Worm (Caenorhabditis elegans) whole organism, L1 larva: Measurements from ENCODE around the gene dnj-25.
A peak's percentile ranks its signal among the peaks of the same experiment; 100 is the strongest.

Experiments
- C34B4.2 ChIP-seq: sonication (generic microtip); optimal IDR thresholded peaks from 2 replicates; lab custom pipeline; 2017; ENCODE audit warnings: mild to moderate bottlenecking, missing genetic modification characterization, missing compliant biosample characterization
- F16B12.6 ChIP-seq: fragments of 150-350 bp; optimal IDR thresholded peaks from 2 replicates; lab custom pipeline; 2014; ENCODE audit warnings: missing biosample characterization, missing genetic modification characterization
- Y116A8C.19 ChIP-seq: sonication (generic microtip); optimal IDR thresholded peaks from 2 replicates; lab custom pipeline; 2016; ENCODE audit warnings: missing compliant biosample characterization, missing genetic modification characterization, borderline replicate concordance
- aha-1 ChIP-seq: fragments of 150-350 bp; optimal IDR thresholded peaks from 2 replicates; lab custom pipeline; 2014; ENCODE audit warnings: missing biosample characterization, missing genetic modification characterization
- aly-2 ChIP-seq: fragments of 150-350 bp; optimal IDR thresholded peaks from 2 replicates; lab custom pipeline; 2014; ENCODE audit warnings: missing biosample characterization, missing genetic modification characterization
- ama-1 ChIP-seq: fragments of 150-350 bp; optimal IDR thresholded peaks from 2 replicates; lab custom pipeline; 2014
- ceh-90 ChIP-seq: sonication (generic microtip); optimal IDR thresholded peaks from 2 replicates; lab custom pipeline; 2016; ENCODE audit warnings: missing genetic modification characterization, missing compliant biosample characterization
- dsc-1 ChIP-seq: sonication (generic microtip); optimal IDR thresholded peaks from 2 replicates; lab custom pipeline; 2016; ENCODE audit warnings: mild to moderate bottlenecking, missing genetic modification characterization, missing compliant biosample characterization
- egl-13 ChIP-seq: sonication (generic microtip); optimal IDR thresholded peaks from 2 replicates; lab custom pipeline; 2016; ENCODE audit warnings: missing genotype, missing genetic modification reagents, missing genetic modification characterization, missing compliant biosample characterization
- egl-27 ChIP-seq, 2 experiments: fragments of 150-350 bp in 1 of 2; sonication (generic microtip); optimal IDR thresholded peaks; 3 replicates each; lab custom pipeline; 2017 to 2018; ENCODE audit warnings: missing biosample characterization in 2 of 2, missing genetic modification characterization in 2 of 2, missing genetic modification reagents in 2 of 2
- elt-3 ChIP-seq, 6 experiments: fragments of 150-350 bp in 1 of 6; sonication (generic microtip); optimal IDR thresholded peaks; 2 replicates each; lab custom pipeline; 2017 to 2018; ENCODE audit warnings: missing biosample characterization in 6 of 6, missing genetic modification characterization in 6 of 6, inconsistent platforms in 1 of 6
- ets-5 ChIP-seq: fragments of 200-800 bp; sonication (Bioruptor generic); IDR thresholded peaks from 2 replicates; pipeline ENCODE4 v1.3.6; 2022; ENCODE audit warnings: missing genetic modification characterization, missing compliant biosample characterization
- fkh-4 ChIP-seq: sonication (generic microtip); optimal IDR thresholded peaks from 2 replicates; lab custom pipeline; 2016; ENCODE audit warnings: missing compliant biosample characterization, missing genetic modification characterization, borderline replicate concordance
- fkh-8 ChIP-seq: sonication (generic microtip); optimal IDR thresholded peaks from 2 replicates; lab custom pipeline; 2016; ENCODE audit warnings: mild to moderate bottlenecking, missing genetic modification characterization, missing compliant biosample characterization
- fos-1 ChIP-seq: fragments of 150-350 bp; optimal IDR thresholded peaks from 2 replicates; lab custom pipeline; 2014; ENCODE audit warnings: missing biosample characterization, missing genetic modification characterization
- grh-1 ChIP-seq: fragments of 200-800 bp; sonication (Bioruptor generic); IDR thresholded peaks from 2 replicates; pipeline ENCODE4 v1.3.6; 2022; ENCODE audit warnings: missing genetic modification reagents, missing genetic modification characterization, missing compliant biosample characterization
- hlh-17 ChIP-seq: fragments of 200-800 bp; sonication (Bioruptor generic); optimal IDR thresholded peaks from 2 replicates; lab custom pipeline; 2018; ENCODE audit warnings: missing genetic modification characterization, mild to moderate bottlenecking, missing compliant biosample characterization, moderate library complexity, borderline replicate concordance
- hlh-4 ChIP-seq: sonication (generic microtip); optimal IDR thresholded peaks from 2 replicates; lab custom pipeline; 2016; ENCODE audit warnings: mild to moderate bottlenecking, missing genetic modification characterization, missing compliant biosample characterization
- irx-1 ChIP-seq: sonication (generic microtip); optimal IDR thresholded peaks from 2 replicates; lab custom pipeline; 2016; ENCODE audit warnings: missing genetic modification characterization, missing compliant biosample characterization
- isw-1 ChIP-seq: fragments of 200-800 bp; sonication (Bioruptor generic); IDR thresholded peaks from 2 replicates; pipeline ENCODE4 v1.3.6; 2022; ENCODE audit warnings: missing genetic modification characterization, missing compliant biosample characterization
- lin-13 ChIP-seq: fragments of 150-350 bp; optimal IDR thresholded peaks from 2 replicates; lab custom pipeline; 2014; ENCODE audit warnings: missing biosample characterization, missing genetic modification reagents, missing genetic modification characterization
- lin-14 ChIP-seq: fragments of 200-800 bp; sonication (Bioruptor generic); optimal IDR thresholded peaks from 2 replicates; lab custom pipeline; 2018; ENCODE audit warnings: mild to moderate bottlenecking, missing genetic modification characterization, moderate library complexity, missing compliant biosample characterization
- lin-35 ChIP-seq, 2 experiments: fragments of 150-350 bp; optimal IDR thresholded peaks; 2 replicates each; lab custom pipeline; 2014; ENCODE audit warnings: missing biosample characterization in 2 of 2, missing genetic modification characterization in 2 of 2, missing genetic modification reagents in 2 of 2
- lin-39 ChIP-seq: fragments of 150-350 bp; optimal IDR thresholded peaks from 2 replicates; lab custom pipeline; 2014; ENCODE audit warnings: missing biosample characterization, missing genetic modification reagents, missing genetic modification characterization
- lsy-2 ChIP-seq, 2 experiments: fragments of 150-350 bp; optimal IDR thresholded peaks; 2 replicates each; lab custom pipeline; 2014; ENCODE audit warnings: missing biosample characterization in 2 of 2, missing genetic modification characterization in 2 of 2
- mab-9 ChIP-seq: fragments of 200-800 bp; sonication (Bioruptor generic); IDR thresholded peaks from 2 replicates; pipeline ENCODE4 v1.3.6; 2022; ENCODE audit warnings: missing genetic modification reagents, missing genetic modification characterization, missing compliant biosample characterization
- mdl-1 ChIP-seq, 2 experiments: fragments of 150-350 bp; optimal IDR thresholded peaks; 2 replicates each; lab custom pipeline; 2014 to 2017; ENCODE audit warnings: missing biosample characterization in 2 of 2, missing genetic modification characterization in 2 of 2, inconsistent platforms in 1 of 2
- mep-1 ChIP-seq: fragments of 150-350 bp; optimal IDR thresholded peaks from 2 replicates; lab custom pipeline; 2014; ENCODE audit warnings: missing biosample characterization, missing genetic modification characterization
- nhr-19 ChIP-seq: fragments of 200-800 bp; sonication (Bioruptor generic); conservative IDR thresholded peaks from 2 replicates; pipeline ENCODE4 v1.3.6; 2022; ENCODE audit warnings: missing genetic modification characterization, missing compliant biosample characterization
- nhr-20 ChIP-seq: sonication (generic microtip); optimal IDR thresholded peaks from 2 replicates; lab custom pipeline; 2016; ENCODE audit warnings: mild to moderate bottlenecking, missing genetic modification characterization, missing compliant biosample characterization
- nhr-237 ChIP-seq: fragments of 150-350 bp; optimal IDR thresholded peaks from 2 replicates; lab custom pipeline; 2014; ENCODE audit warnings: missing biosample characterization, missing genetic modification characterization
- nhr-47 ChIP-seq: sonication (generic microtip); optimal IDR thresholded peaks from 2 replicates; lab custom pipeline; 2016; ENCODE audit warnings: mild to moderate bottlenecking, missing genetic modification characterization, moderate library complexity, missing compliant biosample characterization
- nhr-71 ChIP-seq: sonication (generic microtip); optimal IDR thresholded peaks from 2 replicates; lab custom pipeline; 2016; ENCODE audit warnings: mild to moderate bottlenecking, missing genetic modification characterization, moderate library complexity, missing compliant biosample characterization
- nhr-76 ChIP-seq: sonication (generic microtip); optimal IDR thresholded peaks from 2 replicates; lab custom pipeline; 2017; ENCODE audit warnings: missing biosample characterization, missing genetic modification characterization
- nhr-77 ChIP-seq: fragments of 150-350 bp; optimal IDR thresholded peaks from 2 replicates; lab custom pipeline; 2014; ENCODE audit warnings: missing biosample characterization, missing genetic modification characterization
- nhr-85 ChIP-seq: sonication (generic microtip); peaks from one replicate; lab custom pipeline; 2016; ENCODE audit warnings: missing genetic modification characterization, inconsistent platforms, missing compliant biosample characterization
- nhr-90 ChIP-seq: sonication (generic microtip); optimal IDR thresholded peaks from 2 replicates; lab custom pipeline; 2016; ENCODE audit warnings: mild to moderate bottlenecking, missing genetic modification characterization, missing compliant biosample characterization; ENCODE audit not compliant: poor library complexity
- pag-3 ChIP-seq: sonication (generic microtip); optimal IDR thresholded peaks from 2 replicates; lab custom pipeline; 2017; ENCODE audit warnings: missing genetic modification characterization, mild to moderate bottlenecking, missing compliant biosample characterization, antibody characterized with exemption, borderline replicate concordance; ENCODE audit not compliant: insufficient read depth
- pqm-1 ChIP-seq: sonication (generic microtip); optimal IDR thresholded peaks from 3 replicates; lab custom pipeline; 2017; ENCODE audit warnings: missing biosample characterization, missing genetic modification characterization
- rnt-1 ChIP-seq: sonication (generic microtip); optimal IDR thresholded peaks from 2 replicates; lab custom pipeline; 2016; ENCODE audit warnings: mild to moderate bottlenecking, missing genetic modification characterization, moderate library complexity, missing compliant biosample characterization
- snu-23 ChIP-seq: sonication (generic microtip); optimal IDR thresholded peaks from 2 replicates; lab custom pipeline; 2016; ENCODE audit warnings: missing genetic modification characterization, missing compliant biosample characterization
- sox-4 ChIP-seq: sonication (generic microtip); optimal IDR thresholded peaks from 2 replicates; lab custom pipeline; 2016; ENCODE audit warnings: missing genetic modification characterization, missing compliant biosample characterization
- swsn-7 ChIP-seq: sonication (generic microtip); optimal IDR thresholded peaks from 2 replicates; lab custom pipeline; 2016; ENCODE audit warnings: missing genetic modification characterization, missing compliant biosample characterization
- tlp-1 ChIP-seq: fragments of 150-350 bp; optimal IDR thresholded peaks from 2 replicates; lab custom pipeline; 2014; ENCODE audit warnings: missing biosample characterization, missing genetic modification characterization
- unc-130 ChIP-seq: fragments of 150-350 bp; optimal IDR thresholded peaks from 2 replicates; lab custom pipeline; 2017; ENCODE audit warnings: missing biosample characterization, missing genetic modification characterization, inconsistent platforms
- unc-30 ChIP-seq: sonication (generic microtip); optimal IDR thresholded peaks from 2 replicates; lab custom pipeline; 2017; ENCODE audit warnings: missing biosample characterization, missing genetic modification characterization
- unc-62 ChIP-seq: fragments of 150-350 bp; optimal IDR thresholded peaks from 2 replicates; lab custom pipeline; 2014; ENCODE audit warnings: missing biosample characterization, missing genetic modification reagents, missing genetic modification characterization
- unc-86 ChIP-seq: sonication (generic microtip); optimal IDR thresholded peaks from 2 replicates; lab custom pipeline; 2016; ENCODE audit warnings: missing genetic modification characterization, missing compliant biosample characterization
- xbp-1 ChIP-seq: sonication (generic microtip); optimal IDR thresholded peaks from 2 replicates; lab custom pipeline; 2016; ENCODE audit warnings: missing genetic modification characterization, missing compliant biosample characterization
- zip-4 ChIP-seq: fragments of 200-800 bp; sonication (Bioruptor generic); optimal IDR thresholded peaks from 2 replicates; lab custom pipeline; 2018; ENCODE audit warnings: mild to moderate bottlenecking, missing genetic modification characterization, moderate library complexity, missing compliant biosample characterization
- ztf-11 ChIP-seq, 2 experiments: sonication (generic microtip); optimal IDR thresholded peaks; 2 replicates each; lab custom pipeline; 2016 to 2017; ENCODE audit warnings: missing genetic modification characterization in 2 of 2, missing biosample characterization in 1 of 2, missing compliant biosample characterization in 1 of 2
- ztf-4 ChIP-seq: fragments of 150-350 bp; optimal IDR thresholded peaks from 2 replicates; lab custom pipeline; 2014; ENCODE audit warnings: missing biosample characterization, missing genetic modification characterization

The dnj-25 gene

DNA sequence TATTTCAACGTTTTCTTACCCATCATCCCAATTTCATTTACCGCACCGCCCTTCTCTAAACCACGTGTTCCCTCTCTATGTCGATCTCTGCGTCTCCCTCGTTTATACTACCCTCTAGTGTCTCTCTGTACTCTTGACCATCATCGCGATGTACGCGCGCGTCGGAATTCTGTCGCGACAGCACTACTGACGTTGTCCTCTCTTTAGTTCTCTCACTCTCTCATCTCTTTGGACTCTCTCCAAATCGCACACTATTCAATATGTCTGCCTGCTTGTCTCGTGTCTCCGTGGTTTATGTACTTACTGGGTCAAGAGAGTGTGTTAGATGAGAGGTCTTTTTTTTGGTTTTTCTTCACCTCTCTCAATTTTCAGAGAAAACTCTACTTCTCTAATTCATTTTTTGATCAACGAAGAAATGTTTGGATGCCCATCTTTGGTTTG, 34.1 kb upstream of the dnj-25 start (continued):
- peak; percentile 58 for TF ChIP-seq C34B4.2
- peak; percentile 99 to 100 for TF ChIP-seq mdl-1 (tag; optimal IDR thresholded peaks at IDR 0.05; lab: Kevin White, UChicago)
- TF ChIP-seq nhr-237: peak; percentile 94
- TF ChIP-seq nhr-20: peak; percentile 100
- TF ChIP-seq xbp-1 (tag; lab: Kevin White, UChicago): peak; percentile 99
- peak; percentile 100 for TF ChIP-seq nhr-71 (tag; lab: Kevin White, UChicago)
- peak; percentile 98 for TF ChIP-seq unc-130 (tag; lab: Kevin White, UChicago)
- no peak for TF ChIP-seq hlh-17 (GFP tag; lab: Kevin White, UChicago)
- peak; percentile 94 for TF ChIP-seq rnt-1 (tag; lab: Kevin White, UChicago)
- peak; percentile 90 for TF ChIP-seq pqm-1 (tag; lab: Kevin White, UChicago)
- peak; percentile 41 for TF ChIP-seq Y116A8C.19 (tag; lab: Kevin White, UChicago)
- TF ChIP-seq mep-1 (tag; lab: Kevin White, UChicago): peak; percentile 98
- no peak for TF ChIP-seq tlp-1
- no peak for TF ChIP-seq F16B12.6 (tag; lab: Kevin White, UChicago)
- TF ChIP-seq sox-4 (tag; lab: Kevin White, UChicago): peak; percentile 94
- TF ChIP-seq fkh-4 (tag; lab: Kevin White, UChicago): peak; percentile 83
- peak; percentile 58 for TF ChIP-seq unc-30 (tag; lab: Kevin White, UChicago)
- peak; percentile 99 for TF ChIP-seq nhr-85 (tag; lab: Kevin White, UChicago)
- peak; percentile 91 for TF ChIP-seq lin-39 (tag; lab: Kevin White, UChicago)
- TF ChIP-seq elt-3 (tag; optimal IDR thresholded peaks at IDR 0.05; lab: Kevin White, UChicago): peak in 4 of 6 experiments; percentile 48 to 92 (median 86)
- no peak for TF ChIP-seq hlh-4 (tag; lab: Kevin White, UChicago)
- TF ChIP-seq unc-86: peak; percentile 99
- no peak for TF ChIP-seq nhr-76 (tag; lab: Kevin White, UChicago)
- peak; percentile 94 for TF ChIP-seq irx-1
- peak; percentile 99 for TF ChIP-seq nhr-47 (tag; lab: Kevin White, UChicago)
- TF ChIP-seq egl-13 (tag; lab: Kevin White, UChicago): peak; percentile 98
- peak; percentile 100 for TF ChIP-seq swsn-7 (tag; lab: Kevin White, UChicago)
- TF ChIP-seq ztf-11 (tag; optimal IDR thresholded peaks at IDR 0.05; lab: Kevin White, UChicago): peak in 1 of 2 experiments; percentile 95
- TF ChIP-seq ama-1 (lab: Kevin White, UChicago): peak; percentile 75
- peak; percentile 99 for TF ChIP-seq dsc-1 (tag; lab: Kevin White, UChicago)
- TF ChIP-seq aly-2 (tag; lab: Kevin White, UChicago): peak; percentile 67
- peak; percentile 97 for TF ChIP-seq ztf-4
- peak; percentile 94 to 95 for TF ChIP-seq lsy-2 (tag; optimal IDR thresholded peaks at IDR 0.05; lab: Kevin White, UChicago)
- peak; percentile 91 for TF ChIP-seq zip-4
- TF ChIP-seq nhr-19 (GFP tag; lab: Robert Waterston, UW): peak; percentile 100
- TF ChIP-seq lin-13 (GFP tag; lab: Kevin White, UChicago): peak; percentile 95
- TF ChIP-seq fos-1 (tag; lab: Kevin White, UChicago): peak; percentile 95
- no peak for TF ChIP-seq unc-62
- TF ChIP-seq lin-14: peak; percentile 100
- peak; percentile 100 for TF ChIP-seq fkh-8
- peak; percentile 100 for TF ChIP-seq snu-23 (GFP tag; lab: Kevin White, UChicago)
- TF ChIP-seq nhr-77: peak; percentile 97
- peak; percentile 41 to 98 for TF ChIP-seq egl-27 (tag; optimal IDR thresholded peaks at IDR 0.05; lab: Kevin White, UChicago)
- TF ChIP-seq aha-1 (tag; lab: Kevin White, UChicago): peak; percentile 77
- no peak for TF ChIP-seq ceh-90
- no peak for TF ChIP-seq ets-5
- peak; percentile 87 to 92 for TF ChIP-seq lin-35 (GFP tag; optimal IDR thresholded peaks at IDR 0.05; lab: Kevin White, UChicago)
- TF ChIP-seq mab-9: peak; percentile 95
- peak; percentile 97 for TF ChIP-seq nhr-90
- TF ChIP-seq isw-1 (GFP tag; lab: Robert Waterston, UW): peak; percentile 93
- peak; percentile 93 for TF ChIP-seq grh-1 (GFP tag; lab: Robert Waterston, UW)
- no peak for TF ChIP-seq pag-3
- TF ChIP-seq, all 84 proteins: peak for 70
